Fruit fly (Drosophila melanogaster): Measurements from ENCODE around the gene CG33286.

CG33286 gene

DNA sequence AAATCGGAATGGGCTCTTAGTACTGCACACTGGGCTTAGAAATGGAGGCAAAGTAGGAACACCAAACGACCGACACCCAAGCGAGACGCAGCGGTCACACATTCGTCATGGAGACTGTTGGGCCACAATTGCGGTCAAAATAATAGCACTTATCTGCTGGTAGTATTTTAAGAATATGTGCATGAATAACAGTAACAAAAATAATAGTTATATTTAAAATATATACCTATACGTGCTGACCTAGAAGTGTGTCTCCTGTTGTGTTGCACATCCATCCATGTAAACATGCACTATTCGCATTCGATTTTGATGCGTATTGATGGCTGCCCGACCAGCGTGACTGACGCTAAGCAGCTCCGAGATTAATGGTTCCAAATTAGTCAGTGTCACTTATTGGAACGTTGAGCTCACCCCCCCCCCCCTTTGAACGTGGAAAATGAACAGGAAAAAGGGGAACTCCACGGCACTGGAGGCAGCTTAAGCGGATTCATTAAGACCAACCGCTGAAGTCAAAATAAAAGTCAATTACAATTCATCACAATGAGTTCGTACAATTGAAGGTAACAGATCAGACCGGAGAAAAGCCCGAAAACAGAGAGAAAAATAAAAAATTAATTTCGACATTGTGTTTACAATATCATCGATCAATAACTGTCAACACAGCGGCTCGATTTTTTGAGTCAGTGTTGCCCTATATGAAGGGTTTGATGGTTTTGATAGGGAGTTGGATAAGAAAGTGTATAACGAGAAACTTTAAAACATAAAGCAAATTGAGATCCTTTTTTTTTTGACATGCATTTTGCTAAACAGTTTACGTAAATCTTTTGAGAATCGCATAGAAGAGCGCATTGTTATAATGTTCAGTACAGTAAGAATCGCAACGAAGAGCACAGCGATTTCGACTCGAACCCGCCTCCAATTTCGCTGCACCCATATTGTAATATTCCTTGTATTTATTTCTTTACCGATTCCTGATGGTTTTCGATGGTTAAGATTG is 21.6 kb downstream of the CG33286 start (continued):
- no peak for TF ChIP-seq Dif (GFP tag; optimal IDR thresholded peaks at IDR 0.05; ENCODE audit: partially characterized antibody)
- no peak for TF ChIP-seq pan (optimal IDR thresholded peaks at IDR 0.05)
- no peak for TF ChIP-seq Abd-B (GFP tag; optimal IDR thresholded peaks at IDR 0.05)
- TF ChIP-seq HLH106 (tag; optimal IDR thresholded peaks at IDR 0.05): no peak

dm6 chr3L:20952121-20952487 is 22.4 kb downstream of the CG33286 start:
- TF ChIP-seq woc (GFP tag; optimal IDR thresholded peaks at IDR 0.05) (no peak), brk (GFP tag; optimal IDR thresholded peaks at IDR 0.05) (peak; percentile 21), OdsH (GFP tag; optimal IDR thresholded peaks at IDR 0.05) (peak; percentile 52), h (GFP tag; optimal IDR thresholded peaks at IDR 0.05) (peak; percentile 65), dsf (GFP tag; optimal IDR thresholded peaks at IDR 0.05; ENCODE audit: borderline replicate concordance) (no peak), usp (GFP tag; optimal IDR thresholded peaks at IDR 0.05) (no peak), fru (GFP tag; optimal IDR thresholded peaks at IDR 0.05) (peak; percentile 5), Hnf4 (GFP tag; optimal IDR thresholded peaks at IDR 0.05) (peak; percentile 6), foxo (GFP tag; optimal IDR thresholded peaks at IDR 0.05) (peak in 1 of 2 experiments; percentile 9), dl (GFP tag; optimal IDR thresholded peaks at IDR 0.05; ENCODE audit: insufficient read depth in 1 of 2, partially characterized antibody in 2 of 2) (no peak), Sp1 (GFP tag; optimal IDR thresholded peaks at IDR 0.05) (peak; percentile 59), HLH106 (tag; optimal IDR thresholded peaks at IDR 0.05) (peak; percentile 63), Jra (GFP tag; optimal IDR thresholded peaks at IDR 0.05) (no peak), CrebA (GFP tag; optimal IDR thresholded peaks at IDR 0.05; ENCODE audit: borderline replicate concordance) (no peak), psq (GFP tag; optimal IDR thresholded peaks at IDR 0.05) (peak; percentile 14), rgr (GFP tag; optimal IDR thresholded peaks at IDR 0.05) (peak; percentile 35), br (GFP tag; optimal IDR thresholded peaks at IDR 0.05) (peak; percentile 19), CG9705 (GFP tag; optimal IDR thresholded peaks at IDR 0.05) (peak; percentile 6)

dm6 chr3L:20951477-20952120 is 22.9 kb downstream of the CG33286 start:
- TF ChIP-seq dl (GFP tag; optimal IDR thresholded peaks at IDR 0.05; ENCODE audit: insufficient read depth in 1 of 2, partially characterized antibody in 2 of 2): no peak
- no peak for TF ChIP-seq Abd-B (GFP tag; optimal IDR thresholded peaks at IDR 0.05)
- no peak for TF ChIP-seq Myc (optimal IDR thresholded peaks at IDR 0.05)
- TF ChIP-seq Dfd (GFP tag; optimal IDR thresholded peaks at IDR 0.05): no peak
- TF ChIP-seq GATAd (GFP tag; optimal IDR thresholded peaks at IDR 0.05): no peak
- TF ChIP-seq CrebA (GFP tag; optimal IDR thresholded peaks at IDR 0.05; ENCODE audit: borderline replicate concordance): no peak
- no peak for TF ChIP-seq lola (GFP tag; optimal IDR thresholded peaks at IDR 0.05)
- TF ChIP-seq usp (GFP tag; optimal IDR thresholded peaks at IDR 0.05): no peak
- TF ChIP-seq Hr83 (GFP tag; optimal IDR thresholded peaks at IDR 0.05; ENCODE audit: poor library complexity, severe bottlenecking): peak; percentile 20
- peak; percentile 38 for TF ChIP-seq OdsH (GFP tag; optimal IDR thresholded peaks at IDR 0.05)
- TF ChIP-seq pan (optimal IDR thresholded peaks at IDR 0.05): no peak
- peak; percentile 32 for TF ChIP-seq dmrt93B (GFP tag; optimal IDR thresholded peaks at IDR 0.05)
- peak; percentile 52 for TF ChIP-seq sage (GFP tag; optimal IDR thresholded peaks at IDR 0.05)
- TF ChIP-seq N (GFP tag; optimal IDR thresholded peaks at IDR 0.05): no peak
- TF ChIP-seq psq (GFP tag; optimal IDR thresholded peaks at IDR 0.05): peak; percentile 38
- TF ChIP-seq brk (GFP tag; optimal IDR thresholded peaks at IDR 0.05): peak; percentile 31
- peak; percentile 65 for TF ChIP-seq Dif (GFP tag; optimal IDR thresholded peaks at IDR 0.05; ENCODE audit: partially characterized antibody)
- no peak for TF ChIP-seq dsf (GFP tag; optimal IDR thresholded peaks at IDR 0.05; ENCODE audit: borderline replicate concordance)
- TF ChIP-seq Jra (GFP tag; optimal IDR thresholded peaks at IDR 0.05): no peak
- TF ChIP-seq h (GFP tag; optimal IDR thresholded peaks at IDR 0.05): peak; percentile 51
- TF ChIP-seq woc (GFP tag; optimal IDR thresholded peaks at IDR 0.05): peak; percentile 44
- peak; percentile 22 for TF ChIP-seq Rel (GFP tag; optimal IDR thresholded peaks at IDR 0.05)
- no peak for TF ChIP-seq Rel (tag; optimal IDR thresholded peaks at IDR 0.05)
- TF ChIP-seq ey (GFP tag; optimal IDR thresholded peaks at IDR 0.05): peak; percentile 72
- TF ChIP-seq HLH106 (tag; optimal IDR thresholded peaks at IDR 0.05): peak; percentile 24
- TF ChIP-seq Vsx2 (GFP tag; optimal IDR thresholded peaks at IDR 0.05; ENCODE audit: partially characterized antibody): no peak
- TF ChIP-seq sv (GFP tag; optimal IDR thresholded peaks at IDR 0.05): no peak
- TF ChIP-seq Hnf4 (GFP tag; optimal IDR thresholded peaks at IDR 0.05): peak; percentile 15
- TF ChIP-seq jim (GFP tag; optimal IDR thresholded peaks at IDR 0.05): no peak
- no peak for TF ChIP-seq Mio (GFP tag; optimal IDR thresholded peaks at IDR 0.05)
- peak; percentile 48 for TF ChIP-seq rgr (GFP tag; optimal IDR thresholded peaks at IDR 0.05)
- TF ChIP-seq CG32264 (GFP tag; optimal IDR thresholded peaks at IDR 0.05): peak; percentile 63
- TF ChIP-seq fru (GFP tag; optimal IDR thresholded peaks at IDR 0.05): peak; percentile 63
- TF ChIP-seq foxo (GFP tag; optimal IDR thresholded peaks at IDR 0.05): peak in 1 of 2 experiments; percentile 46
- TF ChIP-seq Hr78 (GFP tag; optimal IDR thresholded peaks at IDR 0.05): no peak
- TF ChIP-seq tai (GFP tag; optimal IDR thresholded peaks at IDR 0.05): no peak
- TF ChIP-seq Sp1 (GFP tag; optimal IDR thresholded peaks at IDR 0.05): peak; percentile 20
- TF ChIP-seq CG9705 (GFP tag; optimal IDR thresholded peaks at IDR 0.05): no peak
- peak; percentile 49 for TF ChIP-seq br (GFP tag; optimal IDR thresholded peaks at IDR 0.05)

Measured in whole organism, wandering third instar larva.